Fruit fly (Drosophila melanogaster): ENCODE results near the gene CG7432.

The CG7432 gene

dm6 chr3R:19659448-19659847 is 5.4 kb upstream of the CG7432 start, which contains the start of gene ort:
ort (plus strand) TSS chr3R:19659748.
- TF ChIP-seq OdsH (GFP tag; optimal IDR thresholded peaks at IDR 0.05) = no peak
- TF ChIP-seq h (GFP tag; optimal IDR thresholded peaks at IDR 0.05) = no peak
- no peak for TF ChIP-seq N (GFP tag; optimal IDR thresholded peaks at IDR 0.05)
- no peak for TF ChIP-seq dmrt93B (GFP tag; optimal IDR thresholded peaks at IDR 0.05)
- TF ChIP-seq brk (GFP tag; optimal IDR thresholded peaks at IDR 0.05) = no peak
- TF ChIP-seq psq (GFP tag; optimal IDR thresholded peaks at IDR 0.05) = no peak
- TF ChIP-seq foxo (GFP tag; optimal IDR thresholded peaks at IDR 0.05) = no peak

dm6 chr3R:19671223-19671991 is 6.6 kb downstream of the CG7432 start, which contains the start of gene Naam:
Naam (plus strand) TSS chr3R:19671450.
- TF ChIP-seq Abd-B (GFP tag; optimal IDR thresholded peaks at IDR 0.05) (no peak), Hr83 (GFP tag; optimal IDR thresholded peaks at IDR 0.05; ENCODE audit: poor library complexity, severe bottlenecking) (peak; percentile 54), dsf (GFP tag; optimal IDR thresholded peaks at IDR 0.05; ENCODE audit: borderline replicate concordance) (peak; percentile 42), CG32264 (GFP tag; optimal IDR thresholded peaks at IDR 0.05) (peak; percentile 54), psq (GFP tag; optimal IDR thresholded peaks at IDR 0.05) (peak; percentile 66), ey (GFP tag; optimal IDR thresholded peaks at IDR 0.05) (peak; percentile 82), jim (GFP tag; optimal IDR thresholded peaks at IDR 0.05) (no peak), fru (GFP tag; optimal IDR thresholded peaks at IDR 0.05) (peak; percentile 76), Dif (GFP tag; optimal IDR thresholded peaks at IDR 0.05; ENCODE audit: partially characterized antibody) (no peak), CG9705 (GFP tag; optimal IDR thresholded peaks at IDR 0.05) (peak; percentile 4), sv (GFP tag; optimal IDR thresholded peaks at IDR 0.05) (peak; percentile 62), dl (GFP tag; optimal IDR thresholded peaks at IDR 0.05; ENCODE audit: insufficient read depth in 1 of 2, partially characterized antibody in 2 of 2) (no peak), brk (GFP tag; optimal IDR thresholded peaks at IDR 0.05) (peak; percentile 70), CrebA (GFP tag; optimal IDR thresholded peaks at IDR 0.05; ENCODE audit: borderline replicate concordance) (no peak), OdsH (GFP tag; optimal IDR thresholded peaks at IDR 0.05) (peak; percentile 81), GATAd (GFP tag; optimal IDR thresholded peaks at IDR 0.05) (no peak), foxo (GFP tag; optimal IDR thresholded peaks at IDR 0.05) (peak; percentile 75 to 85), Jra (GFP tag; optimal IDR thresholded peaks at IDR 0.05) (peak; percentile 68), br (GFP tag; optimal IDR thresholded peaks at IDR 0.05) (peak; percentile 81), rgr (GFP tag; optimal IDR thresholded peaks at IDR 0.05) (peak; percentile 83), usp (GFP tag; optimal IDR thresholded peaks at IDR 0.05) (no peak), sage (GFP tag; optimal IDR thresholded peaks at IDR 0.05) (peak; percentile 72), woc (GFP tag; optimal IDR thresholded peaks at IDR 0.05) (peak; percentile 57), lola (GFP tag; optimal IDR thresholded peaks at IDR 0.05) (no peak), N (GFP tag; optimal IDR thresholded peaks at IDR 0.05) (no peak), Hr78 (GFP tag; optimal IDR thresholded peaks at IDR 0.05) (no peak), dmrt93B (GFP tag; optimal IDR thresholded peaks at IDR 0.05) (peak; percentile 28), Vsx2 (GFP tag; optimal IDR thresholded peaks at IDR 0.05; ENCODE audit: partially characterized antibody) (no peak), HLH106 (tag; optimal IDR thresholded peaks at IDR 0.05) (peak; percentile 58), pan (optimal IDR thresholded peaks at IDR 0.05) (no peak), Dfd (GFP tag; optimal IDR thresholded peaks at IDR 0.05) (no peak), tai (GFP tag; optimal IDR thresholded peaks at IDR 0.05) (peak; percentile 72), Mio (GFP tag; optimal IDR thresholded peaks at IDR 0.05) (no peak), h (GFP tag; optimal IDR thresholded peaks at IDR 0.05) (peak; percentile 84), Rel (GFP tag; optimal IDR thresholded peaks at IDR 0.05) (no peak), Rel (tag; optimal IDR thresholded peaks at IDR 0.05) (no peak), Sp1 (GFP tag; optimal IDR thresholded peaks at IDR 0.05) (peak; percentile 52), Myc (optimal IDR thresholded peaks at IDR 0.05) (no peak), Hnf4 (GFP tag; optimal IDR thresholded peaks at IDR 0.05) (peak; percentile 74)
